Fruit fly (Drosophila melanogaster) whole organism, embryonic: ENCODE measurements around the gene CSN6.

Experiments used
- Adf1 ChIP-seq: fragments of 200-800 bp; sonication (Bioruptor generic); IDR thresholded peaks from 2 replicates; pipeline ENCODE4 v1.3.6; 2022; ENCODE audit warnings: missing biosample characterization, missing genetic modification characterization
- BtbVII ChIP-seq: fragments of 200-800 bp; sonication (Bioruptor generic); optimal IDR thresholded peaks from 3 replicates; lab custom pipeline; 2017; ENCODE audit warnings: missing biosample characterization, mild to moderate bottlenecking, missing genetic modification characterization
- CG10462 ChIP-seq: fragments of 200-800 bp; sonication (Bioruptor generic); optimal IDR thresholded peaks from 2 replicates; lab custom pipeline; 2016; ENCODE audit warnings: missing biosample characterization, missing genetic modification characterization
- CG11696 ChIP-seq: fragments of 200-800 bp; sonication (Bioruptor generic); IDR thresholded peaks from 2 replicates; pipeline ENCODE4 v1.3.6; 2022; ENCODE audit warnings: missing biosample characterization, missing genetic modification characterization
- CG1233 ChIP-seq: fragments of 200-800 bp; sonication (Bioruptor generic); optimal IDR thresholded peaks from 4 replicates; lab custom pipeline; 2018; ENCODE audit warnings: missing biosample characterization, mild to moderate bottlenecking, missing genetic modification characterization
- CG12769 ChIP-seq: fragments of 200-800 bp; sonication (Bioruptor generic); optimal IDR thresholded peaks from 2 replicates; lab custom pipeline; 2019; ENCODE audit warnings: missing biosample characterization, mild to moderate bottlenecking, missing genetic modification characterization, moderate library complexity
- CG12942 ChIP-seq: fragments of 200-800 bp; sonication (Bioruptor generic); optimal IDR thresholded peaks from 3 replicates; lab custom pipeline; 2016; ENCODE audit warnings: missing biosample characterization, missing genetic modification characterization
- CG15011 ChIP-seq: fragments of 200-800 bp; sonication (Bioruptor generic); optimal IDR thresholded peaks from 3 replicates; lab custom pipeline; 2018; ENCODE audit warnings: missing biosample characterization, mild to moderate bottlenecking, missing genetic modification characterization
- CG15514 ChIP-seq: fragments of 200-800 bp; sonication (Bioruptor generic); optimal IDR thresholded peaks from 3 replicates; lab custom pipeline; 2017; ENCODE audit warnings: missing biosample characterization, missing genetic modification characterization, mild to moderate bottlenecking, moderate library complexity, missing genetic modification reagents
- CG1602 ChIP-seq: fragments of 200-800 bp; sonication (Bioruptor generic); optimal IDR thresholded peaks from 3 replicates; lab custom pipeline; 2016; ENCODE audit warnings: missing biosample characterization, missing genetic modification characterization
- CG16813 ChIP-seq: fragments of 200-800 bp; sonication (Bioruptor generic); IDR thresholded peaks from 3 replicates; pipeline ENCODE4 v1.3.6; 2022; ENCODE audit warnings: missing biosample characterization, missing genetic modification characterization; ENCODE audit not compliant: partially characterized antibody
- CG16815 ChIP-seq: fragments of 200-800 bp; sonication (Bioruptor generic); optimal IDR thresholded peaks from 3 replicates; lab custom pipeline; 2017; ENCODE audit warnings: missing biosample characterization, mild to moderate bottlenecking, missing genetic modification characterization
- CG17328 ChIP-seq: fragments of 200-800 bp; sonication (Bioruptor generic); IDR thresholded peaks from 2 replicates; pipeline ENCODE4 v1.3.6; 2022; ENCODE audit warnings: missing biosample characterization, missing genetic modification characterization
- CG17612 ChIP-seq: fragments of 200-800 bp; sonication (Bioruptor generic); IDR thresholded peaks from 2 replicates; pipeline ENCODE4 v1.3.6; 2022; ENCODE audit warnings: missing biosample characterization, missing genetic modification characterization
- CG17802 ChIP-seq: fragments of 200-800 bp; sonication (Bioruptor generic); optimal IDR thresholded peaks from 2 replicates; lab custom pipeline; 2018; ENCODE audit warnings: missing biosample characterization, mild to moderate bottlenecking, missing genetic modification characterization, moderate library complexity
- CG1792 ChIP-seq: fragments of 200-800 bp; sonication (Bioruptor generic); optimal IDR thresholded peaks from 2 replicates; lab custom pipeline; 2016; ENCODE audit warnings: missing biosample characterization, missing genetic modification characterization
- CG2875 ChIP-seq: fragments of 200-800 bp; sonication (Bioruptor generic); optimal IDR thresholded peaks from 2 replicates; lab custom pipeline; 2017; ENCODE audit warnings: missing biosample characterization, mild to moderate bottlenecking, missing genetic modification characterization, missing genetic modification reagents
- CG3163 ChIP-seq: fragments of 200-800 bp; sonication (Bioruptor generic); optimal IDR thresholded peaks from 3 replicates; lab custom pipeline; 2016; ENCODE audit warnings: missing biosample characterization, missing genetic modification characterization
- CG34376 ChIP-seq: fragments of 200-800 bp; sonication (Bioruptor generic); optimal IDR thresholded peaks from 2 replicates; lab custom pipeline; 2018; ENCODE audit warnings: missing biosample characterization, mild to moderate bottlenecking, missing genetic modification characterization
- CG34422 ChIP-seq: fragments of 200-800 bp; sonication (Bioruptor generic); IDR thresholded peaks from 3 replicates; pipeline ENCODE4 v1.3.6; 2022; ENCODE audit warnings: missing biosample characterization, missing genetic modification characterization
- CG3847 ChIP-seq: fragments of 200-800 bp; sonication (Bioruptor generic); IDR thresholded peaks from 2 replicates; pipeline ENCODE4 v1.3.6; 2022; ENCODE audit warnings: missing biosample characterization, missing genetic modification characterization
- CG4617 ChIP-seq: fragments of 200-800 bp; sonication (Bioruptor generic); optimal IDR thresholded peaks from 3 replicates; lab custom pipeline; 2016; ENCODE audit warnings: missing biosample characterization, missing genetic modification characterization, borderline replicate concordance
- CG4854 ChIP-seq: fragments of 200-800 bp; sonication (Bioruptor generic); optimal IDR thresholded peaks from 2 replicates; lab custom pipeline; 2016; ENCODE audit warnings: missing biosample characterization, missing genetic modification characterization, inconsistent platforms
- CG6683 ChIP-seq: fragments of 200-800 bp; sonication (Bioruptor generic); optimal IDR thresholded peaks from 2 replicates; lab custom pipeline; 2017; ENCODE audit warnings: missing biosample characterization, mild to moderate bottlenecking, missing genetic modification characterization, missing genetic modification reagents
- CG7271 ChIP-seq: fragments of 200-800 bp; sonication (Bioruptor generic); optimal IDR thresholded peaks from 2 replicates; lab custom pipeline; 2018; ENCODE audit warnings: missing biosample characterization, mild to moderate bottlenecking, missing genetic modification characterization, moderate library complexity
- CG7987 ChIP-seq: fragments of 200-800 bp; sonication (Bioruptor generic); optimal IDR thresholded peaks from 2 replicates; lab custom pipeline; 2018; ENCODE audit warnings: missing biosample characterization, mild to moderate bottlenecking, missing genetic modification characterization, moderate library complexity
- CG8290 ChIP-seq, 3 experiments: fragments of 200-800 bp; sonication (Bioruptor generic); optimal IDR thresholded peaks; 2 replicates each; lab custom pipeline; 2016 to 2019; ENCODE audit warnings: missing biosample characterization in 3 of 3, missing genetic modification characterization in 3 of 3, mild to moderate bottlenecking in 2 of 3, moderate library complexity in 1 of 3
- GATAe ChIP-seq: fragments of 200-800 bp; sonication (Bioruptor generic); conservative IDR thresholded peaks from 2 replicates; pipeline ENCODE4 v1.3.6; 2022; ENCODE audit warnings: missing biosample characterization, missing genetic modification characterization
- H2.0 ChIP-seq: fragments of 200-800 bp; sonication (Bioruptor generic); IDR thresholded peaks from 2 replicates; pipeline ENCODE4 v1.3.6; 2022; ENCODE audit warnings: missing biosample characterization, missing genetic modification characterization
- Jarid2 ChIP-seq: fragments of 200-800 bp; sonication (Bioruptor generic); optimal IDR thresholded peaks from 3 replicates; lab custom pipeline; 2017; ENCODE audit warnings: mild to moderate bottlenecking, missing biosample characterization, missing genetic modification reagents, missing genetic modification characterization
- Optix ChIP-seq: fragments of 200-800 bp; sonication (Bioruptor generic); IDR thresholded peaks from 3 replicates; pipeline ENCODE4 v1.3.6; 2022; ENCODE audit warnings: missing biosample characterization, missing genetic modification characterization
- Six4 ChIP-seq: fragments of 200-800 bp; sonication (Bioruptor generic); optimal IDR thresholded peaks from 2 replicates; lab custom pipeline; 2016; ENCODE audit warnings: missing biosample characterization, missing genetic modification characterization
- Ssrp ChIP-seq: fragments of 200-800 bp; sonication (Bioruptor generic); optimal IDR thresholded peaks from 2 replicates; lab custom pipeline; 2018; ENCODE audit warnings: missing biosample characterization, mild to moderate bottlenecking, missing genetic modification characterization, moderate library complexity
- Stat92E ChIP-seq, 3 experiments: fragments of >200 bp in 2 of 3; fragments of 200-800 bp in 1 of 3; sonication (Bioruptor generic) in 1 of 3; optimal IDR thresholded peaks; 2 replicates each; lab custom pipeline; 2017 to 2019; ENCODE audit warnings: missing biosample characterization in 3 of 3, missing genetic modification characterization in 3 of 3, mild to moderate bottlenecking in 1 of 3, moderate library complexity in 1 of 3
- amos ChIP-seq: fragments of 200-800 bp; sonication (Bioruptor generic); IDR thresholded peaks from 2 replicates; pipeline ENCODE4 v1.3.6; 2022; ENCODE audit warnings: missing biosample characterization, missing genetic modification characterization; ENCODE audit not compliant: partially characterized antibody
- ash1 ChIP-seq: fragments of 200-800 bp; sonication (Bioruptor generic); optimal IDR thresholded peaks from 2 replicates; lab custom pipeline; 2018; ENCODE audit warnings: missing biosample characterization, mild to moderate bottlenecking, missing genetic modification characterization
- btn ChIP-seq: fragments of 200-800 bp; sonication (Bioruptor generic); optimal IDR thresholded peaks from 2 replicates; lab custom pipeline; 2016; ENCODE audit warnings: missing biosample characterization, missing genetic modification characterization
- caup ChIP-seq: fragments of 200-800 bp; sonication (Bioruptor generic); optimal IDR thresholded peaks from 3 replicates; lab custom pipeline; 2017; ENCODE audit warnings: missing biosample characterization, mild to moderate bottlenecking, missing genetic modification characterization, moderate library complexity; ENCODE audit not compliant: severe bottlenecking
- chif ChIP-seq, 2 experiments: fragments of 200-800 bp; sonication (Bioruptor generic); optimal IDR thresholded peaks; 3 replicates each; lab custom pipeline; 2016; ENCODE audit warnings: missing biosample characterization in 2 of 2, missing genetic modification characterization in 2 of 2
- esg ChIP-seq: fragments of 200-800 bp; sonication (Bioruptor generic); conservative IDR thresholded peaks from 2 replicates; pipeline ENCODE4 v1.3.6; 2022; ENCODE audit warnings: missing biosample characterization, missing genetic modification characterization
- eyg ChIP-seq: fragments of 200-800 bp; sonication (Bioruptor generic); optimal IDR thresholded peaks from 3 replicates; lab custom pipeline; 2016; ENCODE audit warnings: missing biosample characterization, missing genetic modification characterization
- fru ChIP-seq: fragments of >200 bp; optimal IDR thresholded peaks from 2 replicates; lab custom pipeline; 2017
- h ChIP-seq: fragments of >200 bp; optimal IDR thresholded peaks from 2 replicates; lab custom pipeline; 2017
- pita ChIP-seq: fragments of 200-800 bp; sonication (Bioruptor generic); optimal IDR thresholded peaks from 2 replicates; lab custom pipeline; 2017; ENCODE audit warnings: missing biosample characterization, mild to moderate bottlenecking, missing genetic modification characterization
- repo ChIP-seq: fragments of 200-800 bp; sonication (Bioruptor generic); optimal IDR thresholded peaks from 2 replicates; lab custom pipeline; 2016; ENCODE audit warnings: missing biosample characterization, missing genetic modification characterization
- run ChIP-seq: fragments of 200-800 bp; sonication (Bioruptor generic); optimal IDR thresholded peaks from 3 replicates; lab custom pipeline; 2018; ENCODE audit warnings: missing biosample characterization, mild to moderate bottlenecking, missing genetic modification characterization
- sug ChIP-seq: fragments of 200-800 bp; optimal IDR thresholded peaks from 2 replicates; lab custom pipeline; 2019; ENCODE audit warnings: missing biosample characterization, mild to moderate bottlenecking, missing genetic modification characterization, moderate library complexity
- tgo ChIP-seq: fragments of 200-800 bp; sonication (Bioruptor generic); IDR thresholded peaks from 3 replicates; pipeline ENCODE4 v1.3.6; 2022; ENCODE audit warnings: missing biosample characterization, missing genetic modification characterization
- tna ChIP-seq: fragments of 200-800 bp; sonication (Bioruptor generic); IDR thresholded peaks from 2 replicates; pipeline ENCODE4 v1.3.6; 2022; ENCODE audit warnings: missing biosample characterization, missing genetic modification characterization; ENCODE audit not compliant: partially characterized antibody
- zfh2 ChIP-seq: fragments of 200-800 bp; sonication (Bioruptor generic); optimal IDR thresholded peaks from 2 replicates; lab custom pipeline; 2016; ENCODE audit warnings: missing biosample characterization, missing genetic modification characterization

The CSN6 gene

DNA sequence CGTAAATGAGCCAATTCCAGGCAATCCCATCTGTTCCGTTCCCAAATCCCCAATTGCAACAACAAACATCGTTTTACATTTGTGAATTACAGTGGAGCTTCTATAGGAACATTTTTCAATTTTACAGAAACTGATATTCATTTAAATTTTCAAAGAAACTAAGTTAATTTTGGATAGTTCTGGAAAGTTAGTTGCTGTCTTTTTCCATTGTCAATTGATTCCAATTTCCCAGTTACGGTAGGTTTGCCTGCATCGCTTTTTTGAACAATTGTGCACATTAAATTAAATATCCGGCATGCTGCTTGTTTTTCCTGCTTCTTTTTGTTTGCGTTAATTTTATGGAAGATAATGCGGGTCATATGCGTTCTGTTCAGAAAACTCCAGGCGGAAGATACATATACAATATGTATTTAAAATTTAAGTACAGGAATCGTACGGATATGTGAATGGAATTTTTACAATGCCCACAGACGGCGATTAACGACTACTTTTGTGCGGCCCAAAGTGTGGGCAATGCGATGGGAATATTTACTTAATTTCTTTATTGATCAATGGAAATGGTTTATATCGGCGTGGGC lies 47.5 kb downstream of the CSN6 start (continued):
- TF ChIP-seq CG16815 (GFP tag; lab: Kevin White, UChicago) (no peak), Stat92E (GFP tag; optimal IDR thresholded peaks at IDR 0.05; lab: Kevin White, UChicago) (no peak), CG34422 (no peak), btn (no peak), Ssrp (tag; lab: Kevin White, UChicago) (peak; percentile 3), Jarid2 (GFP tag; lab: Kevin White, UChicago) (no peak), Adf1 (GFP tag; lab: Robert Waterston, UW) (no peak), Optix (GFP tag; lab: Robert Waterston, UW) (no peak), CG34376 (GFP tag; lab: Kevin White, UChicago) (no peak), CG12942 (peak; percentile 14), CG17802 (tag; lab: Kevin White, UChicago) (no peak), CG11696 (GFP tag; lab: Robert Waterston, UW) (no peak), CG6683 (GFP tag; lab: Kevin White, UChicago) (no peak), esg (peak; percentile 53), CG15514 (GFP tag; lab: Kevin White, UChicago) (no peak), CG7987 (no peak), CG10462 (GFP tag; lab: Kevin White, UChicago) (no peak), CG17328 (peak; percentile 38; the same call in 1 of the 2 replicates), CG17612 (GFP tag; lab: Robert Waterston, UW) (no peak), eyg (GFP tag; lab: Kevin White, UChicago) (no peak), h (lab: Kevin White, UChicago) (no peak), amos (no peak), BtbVII (GFP tag; lab: Kevin White, UChicago) (no peak), CG4617 (GFP tag; lab: Kevin White, UChicago) (no peak), CG3847 (GFP tag; lab: Robert Waterston, UW) (peak; percentile 32; the same call in 1 of the 2 replicates), CG1233 (GFP tag; lab: Kevin White, UChicago) (no peak), Six4 (no peak), H2.0 (GFP tag; lab: Robert Waterston, UW) (peak; percentile 43), sug (tag; lab: Kevin White, UChicago) (peak; percentile 17), CG2875 (GFP tag; lab: Kevin White, UChicago) (no peak), chif (GFP tag; optimal IDR thresholded peaks at IDR 0.05; lab: Kevin White, UChicago) (peak in 1 of 2 experiments; percentile 43), CG8290 (GFP tag; optimal IDR thresholded peaks at IDR 0.05; lab: Kevin White, UChicago) (no peak), CG8290 (tag; optimal IDR thresholded peaks at IDR 0.05; lab: Kevin White, UChicago) (no peak), ash1 (no peak), CG15011 (GFP tag; lab: Kevin White, UChicago) (no peak), CG7271 (tag; lab: Kevin White, UChicago) (no peak), CG1602 (GFP tag; lab: Kevin White, UChicago) (no peak), zfh2 (GFP tag; lab: Kevin White, UChicago) (peak; percentile 25), run (no peak), CG12769 (tag; lab: Kevin White, UChicago) (peak; percentile 50), CG4854 (no peak), CG3163 (GFP tag; lab: Kevin White, UChicago) (no peak), CG1792 (GFP tag; lab: Kevin White, UChicago) (no peak), tgo (GFP tag; lab: Robert Waterston, UW) (no peak), pita (no peak), caup (no peak), tna (no peak), CG16813 (GFP tag; lab: Robert Waterston, UW) (no peak), fru (lab: Kevin White, UChicago) (no peak), GATAe (no peak), repo (GFP tag; lab: Kevin White, UChicago) (no peak)
